Worm (Caenorhabditis elegans) whole organism, L4 larva: ENCODE data around the gene srxa-11.

ENCODE experiments used
- F49E8.2 ChIP-seq: sonication (generic microtip); optimal IDR thresholded peaks from 2 replicates; lab custom pipeline; 2016; ENCODE audit warnings: missing compliant biosample characterization, mild to moderate bottlenecking, missing genetic modification characterization, borderline replicate concordance
- Y105C5A.15 ChIP-seq: fragments of 200-800 bp; sonication (Bioruptor generic); IDR thresholded peaks from 2 replicates; pipeline ENCODE4 v1.3.6; 2022; ENCODE audit warnings: missing genetic modification characterization, missing compliant biosample characterization
- ZK546.5 ChIP-seq, 2 experiments: sonication (generic microtip); optimal IDR thresholded peaks; 2 replicates each; lab custom pipeline; 2017; ENCODE audit warnings: missing biosample characterization in 2 of 2, missing genetic modification characterization in 2 of 2
- aha-1 ChIP-seq: fragments of 150-350 bp; peaks from one replicate; lab custom pipeline; 2014; ENCODE audit warnings: missing biosample characterization, missing genetic modification characterization
- ceh-28 ChIP-seq: fragments of 150-350 bp; optimal IDR thresholded peaks from 2 replicates; lab custom pipeline; 2014; ENCODE audit warnings: missing biosample characterization, missing genetic modification reagents, missing genetic modification characterization
- ces-1 ChIP-seq: fragments of 150-350 bp; sonication (generic microtip); optimal IDR thresholded peaks from 4 replicates; lab custom pipeline; 2014; ENCODE audit warnings: missing biosample characterization, missing genetic modification reagents, missing genetic modification characterization
- egl-27 ChIP-seq: sonication (generic microtip); optimal IDR thresholded peaks from 3 replicates; lab custom pipeline; 2017; ENCODE audit warnings: missing biosample characterization, missing genetic modification reagents, missing genetic modification characterization
- lir-3 ChIP-seq: sonication (generic microtip); optimal IDR thresholded peaks from 2 replicates; lab custom pipeline; 2016; ENCODE audit warnings: mild to moderate bottlenecking, missing genetic modification characterization, missing compliant biosample characterization
- nhr-25 ChIP-seq: sonication (generic microtip); optimal IDR thresholded peaks from 2 replicates; lab custom pipeline; 2017; ENCODE audit warnings: missing genetic modification characterization, mild to moderate bottlenecking, missing compliant biosample characterization, antibody characterized with exemption, moderate library complexity, borderline replicate concordance; ENCODE audit not compliant: insufficient read depth
- snpc-4 ChIP-seq: fragments of 150-350 bp; optimal IDR thresholded peaks from 2 replicates; lab custom pipeline; 2014; ENCODE audit warnings: missing biosample characterization, missing genetic modification characterization
- unc-62 ChIP-seq, 3 experiments: fragments of 150-350 bp in 1 of 3; sonication (generic microtip); optimal IDR thresholded peaks in 2 of 3; peaks in 1 of 3; 1 replicate in 1 of 3; 2 replicates in 2 of 3; lab custom pipeline; 2014 to 2017; ENCODE audit warnings: missing biosample characterization in 3 of 3, missing genetic modification characterization in 3 of 3, missing genetic modification reagents in 3 of 3, missing genotype in 1 of 3

ce11 chrV:13949010-13949409 lies 25.1 kb downstream of the srxa-11 start, which contains the start of gene R10D12.6:
- no peak for TF ChIP-seq snpc-4 (tag; lab: Kevin White, UChicago)
- no peak for TF ChIP-seq F49E8.2
- no peak for TF ChIP-seq lir-3 (tag; lab: Kevin White, UChicago)
- no peak for TF ChIP-seq unc-62 (GFP tag; optimal IDR thresholded peaks at IDR 0.05 in 1 of 2; lab: Kevin White, UChicago)
- no peak for TF ChIP-seq unc-62 (tag; optimal IDR thresholded peaks at IDR 0.05; lab: Kevin White, UChicago)
- TF ChIP-seq aha-1: no peak
- TF ChIP-seq ceh-28 (tag; lab: Kevin White, UChicago): no peak
- TF ChIP-seq nhr-25 (tag; lab: Kevin White, UChicago): no peak
- TF ChIP-seq egl-27 (tag; lab: Kevin White, UChicago): no peak
- no peak for TF ChIP-seq ZK546.5 (tag; optimal IDR thresholded peaks at IDR 0.05; lab: Kevin White, UChicago)
- TF ChIP-seq ces-1 (GFP tag; lab: Kevin White, UChicago): no peak
- TF ChIP-seq Y105C5A.15 (GFP tag; lab: Robert Waterston, UW): no peak
